Worm (Caenorhabditis elegans) whole organism, mixed stage, embryonic: ENCODE data around the gene Y37E11B.6.

ENCODE experiments used
- M03D4.4 ChIP-seq: sonication (generic microtip); optimal IDR thresholded peaks from 2 replicates; lab custom pipeline; 2017; ENCODE audit warnings: mild to moderate bottlenecking, missing genetic modification characterization, missing compliant biosample characterization
- bed-3 ChIP-seq: fragments of 200-800 bp; sonication (Bioruptor generic); optimal IDR thresholded peaks from 3 replicates; lab custom pipeline; 2018; ENCODE audit warnings: mild to moderate bottlenecking, missing genetic modification characterization, moderate library complexity, missing compliant biosample characterization
- blmp-1 ChIP-seq: fragments of 150-350 bp; optimal IDR thresholded peaks from 2 replicates; lab custom pipeline; 2014; ENCODE audit warnings: missing biosample characterization, missing genetic modification characterization
- ceh-39 ChIP-seq: fragments of 150-350 bp; optimal IDR thresholded peaks from 2 replicates; lab custom pipeline; 2014; ENCODE audit warnings: missing biosample characterization, missing genetic modification characterization
- ceh-83 ChIP-seq: fragments of 200-800 bp; sonication (Bioruptor generic); optimal IDR thresholded peaks from 2 replicates; lab custom pipeline; 2018; ENCODE audit warnings: mild to moderate bottlenecking, missing genetic modification characterization, missing compliant biosample characterization
- ces-1 ChIP-seq: fragments of 150-350 bp; optimal IDR thresholded peaks from 2 replicates; lab custom pipeline; 2014; ENCODE audit warnings: missing biosample characterization, missing genetic modification reagents, missing genetic modification characterization
- cnd-1 ChIP-seq: fragments of 200-800 bp; sonication (Bioruptor generic); optimal IDR thresholded peaks from 2 replicates; lab custom pipeline; 2018; ENCODE audit warnings: mild to moderate bottlenecking, missing genetic modification characterization, missing compliant biosample characterization
- elt-1 ChIP-seq: sonication (generic microtip); optimal IDR thresholded peaks from 2 replicates; lab custom pipeline; 2017; ENCODE audit warnings: missing genetic modification characterization, mild to moderate bottlenecking, missing compliant biosample characterization, antibody characterized with exemption, moderate library complexity, borderline replicate concordance; ENCODE audit not compliant: insufficient read depth
- flh-1 ChIP-seq: fragments of 200-800 bp; sonication (Bioruptor generic); optimal IDR thresholded peaks from 2 replicates; lab custom pipeline; 2018; ENCODE audit warnings: mild to moderate bottlenecking, missing genetic modification characterization, moderate library complexity, missing compliant biosample characterization
- ham-2 ChIP-seq: fragments of 200-800 bp; sonication (Bioruptor generic); optimal IDR thresholded peaks from 2 replicates; lab custom pipeline; 2018; ENCODE audit warnings: mild to moderate bottlenecking, missing genetic modification characterization, missing compliant biosample characterization
- hlh-1 ChIP-seq: fragments of 150-350 bp; optimal IDR thresholded peaks from 2 replicates; lab custom pipeline; 2014; ENCODE audit warnings: missing biosample characterization, missing genetic modification reagents, missing genetic modification characterization
- lin-13 ChIP-seq: fragments of 150-350 bp; optimal IDR thresholded peaks from 2 replicates; lab custom pipeline; 2014; ENCODE audit warnings: missing biosample characterization, missing genetic modification characterization
- lin-32 ChIP-seq: fragments of 200-800 bp; sonication (Bioruptor generic); optimal IDR thresholded peaks from 2 replicates; lab custom pipeline; 2018; ENCODE audit warnings: mild to moderate bottlenecking, missing genetic modification characterization, missing compliant biosample characterization
- mab-5 ChIP-seq: fragments of 150-350 bp; optimal IDR thresholded peaks from 2 replicates; lab custom pipeline; 2014; ENCODE audit warnings: missing biosample characterization, missing genetic modification characterization
- mls-2 ChIP-seq: sonication (generic microtip); optimal IDR thresholded peaks from 2 replicates; lab custom pipeline; 2016; ENCODE audit warnings: mild to moderate bottlenecking, missing genetic modification characterization, moderate library complexity, missing compliant biosample characterization
- nhr-2 ChIP-seq: fragments of 150-350 bp; optimal IDR thresholded peaks from 2 replicates; lab custom pipeline; 2014; ENCODE audit warnings: missing biosample characterization, missing genetic modification characterization
- nhr-76 ChIP-seq: sonication (generic microtip); optimal IDR thresholded peaks from 2 replicates; lab custom pipeline; 2017; ENCODE audit warnings: missing biosample characterization, missing genetic modification characterization
- pha-4 ChIP-seq: fragments of 150-350 bp; optimal IDR thresholded peaks from 2 replicates; lab custom pipeline; 2018; ENCODE audit warnings: missing biosample characterization, missing genetic modification reagents, missing genetic modification characterization
- snpc-4 ChIP-seq: fragments of 150-350 bp; optimal IDR thresholded peaks from 2 replicates; lab custom pipeline; 2014; ENCODE audit warnings: missing biosample characterization, missing genetic modification characterization
- sptf-1 ChIP-seq: sonication (generic microtip); optimal IDR thresholded peaks from 2 replicates; lab custom pipeline; 2017; ENCODE audit warnings: mild to moderate bottlenecking, missing genetic modification characterization, moderate library complexity, missing compliant biosample characterization
- tbx-8 ChIP-seq: fragments of 200-800 bp; sonication (Bioruptor generic); optimal IDR thresholded peaks from 2 replicates; lab custom pipeline; 2018; ENCODE audit warnings: mild to moderate bottlenecking, missing genetic modification characterization, moderate library complexity, missing compliant biosample characterization
- unc-120 ChIP-seq: sonication (generic microtip); optimal IDR thresholded peaks from 2 replicates; lab custom pipeline; 2017; ENCODE audit warnings: missing genetic modification characterization, missing compliant biosample characterization; ENCODE audit not compliant: poor library complexity, severe bottlenecking
- unc-39 ChIP-seq: fragments of 150-350 bp; optimal IDR thresholded peaks from 2 replicates; lab custom pipeline; 2014; ENCODE audit warnings: missing biosample characterization, missing genetic modification characterization
- unc-62 ChIP-seq: fragments of 150-350 bp; optimal IDR thresholded peaks from 2 replicates; lab custom pipeline; 2014; ENCODE audit warnings: missing biosample characterization, missing genetic modification reagents, missing genetic modification characterization
- ztf-11 ChIP-seq: fragments of 150-350 bp; optimal IDR thresholded peaks from 2 replicates; lab custom pipeline; 2014; ENCODE audit warnings: missing biosample characterization, missing genetic modification characterization

Y37E11B.6 gene

ce11 chrIV:3628896-3629641 lies 30.0 kb upstream of the Y37E11B.6 start:
- TF ChIP-seq flh-1 (GFP tag; lab: Kevin White, UChicago) (no peak), elt-1 (no peak), pha-4 (no peak), mls-2 (no peak), cnd-1 (tag; lab: Kevin White, UChicago) (no peak), nhr-2 (tag; lab: Kevin White, UChicago) (no peak), blmp-1 (tag; lab: Kevin White, UChicago) (no peak), unc-62 (no peak), ceh-39 (no peak), lin-13 (tag; lab: Kevin White, UChicago) (no peak)

- TF ChIP-seq unc-120 (tag; lab: Kevin White, UChicago): no peak
- no peak for TF ChIP-seq ham-2
- TF ChIP-seq lin-32 (GFP tag; lab: Kevin White, UChicago): no peak
- peak; percentile 93 for TF ChIP-seq ces-1 (GFP tag; lab: Kevin White, UChicago)
- TF ChIP-seq blmp-1 (tag; lab: Kevin White, UChicago): no peak
- no peak for TF ChIP-seq tbx-8 (GFP tag; lab: Kevin White, UChicago)
- TF ChIP-seq flh-1 (GFP tag; lab: Kevin White, UChicago): no peak
- no peak for TF ChIP-seq unc-39 (tag; lab: Kevin White, UChicago)
Measured at ce11 chrIV:3626447-3626846, 27.3 kb upstream of the Y37E11B.6 start.

ce11 chrIV:3624597-3624996 lies 25.5 kb upstream of the Y37E11B.6 start, which contains the start of the genes cha-1 and unc-17:
cha-1 (minus strand) TSS chrIV:3624697.
unc-17 (minus strand) TSS chrIV:3624699.
- TF ChIP-seq unc-39 (tag; lab: Kevin White, UChicago) (no peak), sptf-1 (no peak), nhr-76 (tag; lab: Kevin White, UChicago) (no peak), ces-1 (GFP tag; lab: Kevin White, UChicago) (no peak), lin-13 (tag; lab: Kevin White, UChicago) (no peak), snpc-4 (tag; lab: Kevin White, UChicago) (no peak), M03D4.4 (tag; lab: Kevin White, UChicago) (no peak), flh-1 (GFP tag; lab: Kevin White, UChicago) (no peak), mls-2 (no peak), tbx-8 (GFP tag; lab: Kevin White, UChicago) (no peak), pha-4 (no peak)

- TF ChIP-seq mls-2: no peak
- TF ChIP-seq ces-1 (GFP tag; lab: Kevin White, UChicago): peak; percentile 63
Measured at ce11 chrIV:3621805-3622355, 22.8 kb upstream of the Y37E11B.6 start.

- TF ChIP-seq unc-62: no peak
- TF ChIP-seq mab-5 (tag; lab: Kevin White, UChicago): no peak
- TF ChIP-seq mls-2: no peak
- TF ChIP-seq ztf-11: no peak
- no peak for TF ChIP-seq M03D4.4 (tag; lab: Kevin White, UChicago)
- TF ChIP-seq blmp-1 (tag; lab: Kevin White, UChicago): no peak
- TF ChIP-seq, all 35 proteins: peak for 0
Measured at ce11 chrIV:3618719-3619118, 19.6 kb upstream of the Y37E11B.6 start.

- no peak for TF ChIP-seq cnd-1 (tag; lab: Kevin White, UChicago)
- TF ChIP-seq ces-1 (GFP tag; lab: Kevin White, UChicago): no peak
- no peak for TF ChIP-seq ceh-83 (GFP tag; lab: Kevin White, UChicago)
- TF ChIP-seq mab-5 (tag; lab: Kevin White, UChicago): no peak
- no peak for TF ChIP-seq hlh-1 (tag; lab: Kevin White, UChicago)
- no peak for TF ChIP-seq nhr-76 (tag; lab: Kevin White, UChicago)
- no peak for TF ChIP-seq bed-3 (GFP tag; lab: Kevin White, UChicago)
- no peak for TF ChIP-seq ztf-11
- TF ChIP-seq, all 35 proteins: peak for 0
Measured at ce11 chrIV:3613022-3613605, 14.0 kb upstream of the Y37E11B.6 start, which contains the start of gene ltah-1.2. ltah-1.2 (minus strand) TSS chrIV:3613072.
